Worm (Caenorhabditis elegans) whole organism, young adult: Measurements from ENCODE around the gene T19B10.2.

Source experiments
- B0261.1 ChIP-seq: sonication (generic microtip); optimal IDR thresholded peaks from 2 replicates; lab custom pipeline; 2016; ENCODE audit warnings: mild to moderate bottlenecking, missing genetic modification characterization, moderate library complexity, missing compliant biosample characterization
- D2030.7 ChIP-seq: fragments of 200-800 bp; sonication (Bioruptor generic); IDR thresholded peaks from 2 replicates; pipeline ENCODE4 v1.3.6; 2022; ENCODE audit warnings: missing genetic modification reagents, missing genetic modification characterization, missing compliant biosample characterization
- F33H1.4 ChIP-seq: fragments of 200-800 bp; sonication (Bioruptor generic); IDR thresholded peaks from 2 replicates; pipeline ENCODE4 v1.3.6; 2022; ENCODE audit warnings: missing genetic modification reagents, missing genetic modification characterization, missing compliant biosample characterization
- F49E8.2 ChIP-seq: sonication (generic microtip); optimal IDR thresholded peaks from 3 replicates; lab custom pipeline; 2017; ENCODE audit warnings: missing genetic modification characterization, mild to moderate bottlenecking, missing compliant biosample characterization, antibody characterized with exemption, moderate library complexity; ENCODE audit not compliant: insufficient read depth
- T07F8.4 ChIP-seq: sonication (generic microtip); optimal IDR thresholded peaks from 2 replicates; lab custom pipeline; 2016; ENCODE audit warnings: mild to moderate bottlenecking, missing genetic modification characterization, moderate library complexity, missing compliant biosample characterization
- Y53G8AR.9 ChIP-seq: fragments of 200-800 bp; sonication (Bioruptor generic); conservative IDR thresholded peaks from 2 replicates; pipeline ENCODE4 v1.3.6; 2022; ENCODE audit warnings: missing genetic modification reagents, missing genetic modification characterization, missing compliant biosample characterization
- Y56A3A.18 ChIP-seq: fragments of 200-800 bp; sonication (Bioruptor generic); IDR thresholded peaks from 2 replicates; pipeline ENCODE4 v1.3.6; 2022; ENCODE audit warnings: missing genetic modification reagents, missing genetic modification characterization, missing compliant biosample characterization
- ZK185.1 ChIP-seq: sonication (generic microtip); optimal IDR thresholded peaks from 2 replicates; lab custom pipeline; 2016; ENCODE audit warnings: mild to moderate bottlenecking, missing genetic modification characterization, missing compliant biosample characterization; ENCODE audit not compliant: poor library complexity, severe bottlenecking
- aptf-2 ChIP-seq: fragments of 200-800 bp; sonication (Bioruptor generic); conservative IDR thresholded peaks from 2 replicates; pipeline ENCODE4 v1.3.6; 2022; ENCODE audit warnings: missing genetic modification reagents, missing genetic modification characterization, missing compliant biosample characterization
- attf-6 ChIP-seq: fragments of 200-800 bp; sonication (Bioruptor generic); IDR thresholded peaks from 2 replicates; pipeline ENCODE4 v1.3.6; 2022; ENCODE audit warnings: missing genetic modification reagents, missing genetic modification characterization, missing compliant biosample characterization
- ceh-100 ChIP-seq: fragments of 200-800 bp; sonication (Bioruptor generic); IDR thresholded peaks from 2 replicates; pipeline ENCODE4 v1.3.6; 2022; ENCODE audit warnings: missing genetic modification reagents, missing genetic modification characterization, missing compliant biosample characterization
- ceh-27 ChIP-seq: fragments of 200-800 bp; sonication (Bioruptor generic); optimal IDR thresholded peaks from 2 replicates; lab custom pipeline; 2018; ENCODE audit warnings: mild to moderate bottlenecking, missing genetic modification characterization, moderate library complexity, missing compliant biosample characterization
- ceh-91 ChIP-seq: fragments of 200-800 bp; sonication (Bioruptor generic); IDR thresholded peaks from 2 replicates; pipeline ENCODE4 v1.3.6; 2022; ENCODE audit warnings: missing genetic modification reagents, missing genetic modification characterization, missing compliant biosample characterization
- egl-18 ChIP-seq: fragments of 200-800 bp; sonication (Bioruptor generic); IDR thresholded peaks from 2 replicates; pipeline ENCODE4 v1.3.6; 2022; ENCODE audit warnings: missing genetic modification reagents, missing genetic modification characterization, missing compliant biosample characterization
- egl-44 ChIP-seq: fragments of 200-800 bp; sonication (Bioruptor generic); IDR thresholded peaks from 2 replicates; pipeline ENCODE4 v1.3.6; 2022; ENCODE audit warnings: missing genetic modification reagents, missing genetic modification characterization, missing compliant biosample characterization
- egrh-3 ChIP-seq: fragments of 200-800 bp; sonication (Bioruptor generic); IDR thresholded peaks from 2 replicates; pipeline ENCODE4 v1.3.6; 2022; ENCODE audit warnings: missing genetic modification reagents, missing genetic modification characterization, missing compliant biosample characterization
- ekl-4 ChIP-seq: fragments of 200-800 bp; sonication (Bioruptor generic); IDR thresholded peaks from 2 replicates; pipeline ENCODE4 v1.3.6; 2022; ENCODE audit warnings: missing genetic modification reagents, missing genetic modification characterization, missing compliant biosample characterization
- ets-4 ChIP-seq: fragments of 200-800 bp; sonication (Bioruptor generic); optimal IDR thresholded peaks from 2 replicates; lab custom pipeline; 2018; ENCODE audit warnings: mild to moderate bottlenecking, missing genetic modification characterization, missing compliant biosample characterization
- him-1 ChIP-seq: sonication (generic microtip); optimal IDR thresholded peaks from 2 replicates; lab custom pipeline; 2016; ENCODE audit warnings: missing genotype, missing genetic modification reagents, missing genetic modification characterization, missing compliant biosample characterization
- hmg-1.2 ChIP-seq: fragments of 200-800 bp; sonication (Bioruptor generic); IDR thresholded peaks from 2 replicates; pipeline ENCODE4 v1.3.6; 2022; ENCODE audit warnings: missing genetic modification reagents, missing genetic modification characterization, missing compliant biosample characterization
- hmg-20 ChIP-seq: fragments of 200-800 bp; sonication (Bioruptor generic); IDR thresholded peaks from 2 replicates; pipeline ENCODE4 v1.3.6; 2022; ENCODE audit warnings: missing genetic modification reagents, missing genetic modification characterization, missing compliant biosample characterization
- hrde-1 ChIP-seq: sonication (generic microtip); optimal IDR thresholded peaks from 2 replicates; lab custom pipeline; 2016; ENCODE audit warnings: missing genetic modification characterization, mild to moderate bottlenecking, missing compliant biosample characterization, moderate library complexity, missing genotype, missing genetic modification reagents, borderline replicate concordance
- hsf-1 ChIP-seq: fragments of 200-800 bp; sonication (Bioruptor generic); IDR thresholded peaks from 2 replicates; pipeline ENCODE4 v1.3.6; 2022; ENCODE audit warnings: missing genetic modification reagents, missing genetic modification characterization, missing compliant biosample characterization
- lin-40 ChIP-seq: sonication (generic microtip); optimal IDR thresholded peaks from 2 replicates; lab custom pipeline; 2016; ENCODE audit warnings: missing genetic modification characterization, mild to moderate bottlenecking, missing compliant biosample characterization, missing genotype, missing genetic modification reagents
- lir-1 ChIP-seq: fragments of 200-800 bp; sonication (Bioruptor generic); conservative IDR thresholded peaks from 2 replicates; pipeline ENCODE4 v1.3.6; 2022; ENCODE audit warnings: missing genetic modification reagents, missing genetic modification characterization, missing compliant biosample characterization
- lsl-1 ChIP-seq: fragments of 200-800 bp; sonication (Bioruptor generic); optimal IDR thresholded peaks from 2 replicates; lab custom pipeline; 2018; ENCODE audit warnings: mild to moderate bottlenecking, missing genetic modification characterization, moderate library complexity, missing compliant biosample characterization
- lsy-27 ChIP-seq: sonication (generic microtip); optimal IDR thresholded peaks from 2 replicates; lab custom pipeline; 2017; ENCODE audit warnings: missing genetic modification characterization, mild to moderate bottlenecking, missing compliant biosample characterization, antibody characterized with exemption, missing genotype, borderline replicate concordance; ENCODE audit not compliant: insufficient read depth
- madf-3 ChIP-seq: fragments of 200-800 bp; sonication (Bioruptor generic); IDR thresholded peaks from 2 replicates; pipeline ENCODE4 v1.3.6; 2022; ENCODE audit warnings: missing genetic modification reagents, missing genetic modification characterization, missing compliant biosample characterization
- madf-6 ChIP-seq: fragments of 200-800 bp; sonication (Bioruptor generic); IDR thresholded peaks from 2 replicates; pipeline ENCODE4 v1.3.6; 2022; ENCODE audit warnings: missing genetic modification reagents, missing genetic modification characterization, missing compliant biosample characterization
- madf-8 ChIP-seq: fragments of 200-800 bp; sonication (Bioruptor generic); conservative IDR thresholded peaks from 2 replicates; pipeline ENCODE4 v1.3.6; 2022; ENCODE audit warnings: missing genetic modification reagents, missing genetic modification characterization, missing compliant biosample characterization
- mcd-1 ChIP-seq: fragments of 200-800 bp; sonication (Bioruptor generic); IDR thresholded peaks from 2 replicates; pipeline ENCODE4 v1.3.6; 2022; ENCODE audit warnings: missing genetic modification reagents, missing genetic modification characterization, missing compliant biosample characterization
- nhr-80 ChIP-seq: sonication (generic microtip); optimal IDR thresholded peaks from 2 replicates; lab custom pipeline; 2016; ENCODE audit warnings: missing genetic modification characterization, missing compliant biosample characterization
- pbrm-1 ChIP-seq: fragments of 200-800 bp; sonication (Bioruptor generic); IDR thresholded peaks from 2 replicates; pipeline ENCODE4 v1.3.6; 2022; ENCODE audit warnings: missing genetic modification reagents, missing genetic modification characterization, missing compliant biosample characterization
- rcor-1 ChIP-seq: fragments of 200-800 bp; sonication (Bioruptor generic); IDR thresholded peaks from 2 replicates; pipeline ENCODE4 v1.3.6; 2022; ENCODE audit warnings: missing genetic modification reagents, missing genetic modification characterization, missing compliant biosample characterization
- rec-8 ChIP-seq, 2 experiments: sonication (generic microtip); optimal IDR thresholded peaks; 2 replicates each; lab custom pipeline; 2016; ENCODE audit warnings: mild to moderate bottlenecking in 2 of 2, missing genetic modification characterization in 2 of 2, missing genetic modification reagents in 2 of 2, missing genotype in 2 of 2, missing biosample characterization in 1 of 2, missing compliant biosample characterization in 1 of 2, moderate library complexity in 1 of 2
- snpc-1.1 ChIP-seq: sonication (generic microtip); optimal IDR thresholded peaks from 2 replicates; lab custom pipeline; 2017; ENCODE audit warnings: missing genetic modification characterization, mild to moderate bottlenecking, missing compliant biosample characterization, antibody characterized with exemption, moderate library complexity, missing genotype, missing genetic modification reagents; ENCODE audit not compliant: insufficient read depth
- snpc-1.3 ChIP-seq: sonication (generic microtip); optimal IDR thresholded peaks from 2 replicates; lab custom pipeline; 2017; ENCODE audit warnings: missing genetic modification characterization, mild to moderate bottlenecking, missing compliant biosample characterization, antibody characterized with exemption, moderate library complexity, missing genotype, missing genetic modification reagents; ENCODE audit not compliant: insufficient read depth
- snpc-4 ChIP-seq, 5 experiments: fragments of 150-350 bp in 1 of 5; sonication (generic microtip) in 4 of 5; optimal IDR thresholded peaks; 2 replicates each; lab custom pipeline; 2014 to 2018; ENCODE audit warnings: missing genetic modification characterization in 5 of 5, missing biosample characterization in 3 of 5, antibody characterized with exemption in 2 of 5, mild to moderate bottlenecking in 2 of 5, missing compliant biosample characterization in 2 of 5, missing genotype in 2 of 5, moderate library complexity in 2 of 5, missing genetic modification reagents in 1 of 5
- tbp1 ChIP-seq: fragments of 200-800 bp; sonication (Bioruptor generic); optimal IDR thresholded peaks from 2 replicates; lab custom pipeline; 2018; ENCODE audit warnings: mild to moderate bottlenecking, missing genetic modification characterization, missing compliant biosample characterization
- tlf-1 ChIP-seq: fragments of 200-800 bp; sonication (Bioruptor generic); optimal IDR thresholded peaks from 2 replicates; lab custom pipeline; 2018; ENCODE audit warnings: mild to moderate bottlenecking, missing genetic modification characterization, missing compliant biosample characterization
- unc-130 ChIP-seq: sonication (generic microtip); optimal IDR thresholded peaks from 2 replicates; lab custom pipeline; 2016; ENCODE audit warnings: missing genetic modification reagents, missing genetic modification characterization, missing compliant biosample characterization
- xnd-1 ChIP-seq: sonication (generic microtip); optimal IDR thresholded peaks from 2 replicates; lab custom pipeline; 2016; ENCODE audit warnings: missing genotype, missing genetic modification reagents, missing genetic modification characterization, missing compliant biosample characterization
- ztf-18 ChIP-seq: sonication (generic microtip); optimal IDR thresholded peaks from 2 replicates; lab custom pipeline; 2016; ENCODE audit warnings: missing genotype, mild to moderate bottlenecking, missing genetic modification characterization, missing compliant biosample characterization
- ztf-3 ChIP-seq: fragments of 200-800 bp; sonication (Bioruptor generic); optimal IDR thresholded peaks from 2 replicates; lab custom pipeline; 2018; ENCODE audit warnings: mild to moderate bottlenecking, missing genetic modification characterization, missing compliant biosample characterization

The T19B10.2 gene

DNA sequence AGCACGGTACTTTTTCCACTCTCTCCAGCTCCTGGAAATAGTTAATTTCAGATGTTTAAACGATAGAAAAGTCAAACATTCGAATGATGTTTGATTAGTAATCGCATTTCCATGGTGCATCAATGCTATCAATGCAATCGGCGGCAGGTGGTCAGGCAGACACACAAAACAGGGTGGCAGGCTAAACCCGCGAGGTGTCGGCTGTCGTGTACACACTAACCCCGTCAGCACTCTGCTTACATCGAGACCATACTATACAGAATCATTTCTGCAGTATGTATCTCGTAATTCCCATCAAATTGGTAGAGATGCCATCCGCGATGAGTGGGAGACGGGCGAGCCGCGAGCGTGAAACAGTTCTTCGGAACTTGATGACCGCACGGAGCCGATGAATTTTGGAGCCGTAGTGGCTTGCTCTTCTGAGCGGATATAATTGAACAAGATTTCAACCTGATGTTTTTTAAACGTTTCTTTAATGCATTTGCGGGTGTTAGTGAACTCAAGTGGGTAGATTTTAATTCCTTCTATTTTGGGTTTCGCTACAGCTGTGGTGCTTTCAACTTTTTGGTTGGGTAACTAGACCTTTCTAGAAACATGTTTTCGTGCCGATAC is 44.3 kb upstream of the T19B10.2 start:
- TF ChIP-seq mcd-1 (GFP tag; lab: Robert Waterston, UW) (peak; percentile 80), B0261.1 (tag; lab: Kevin White, UChicago) (peak; percentile 38), D2030.7 (GFP tag; lab: Robert Waterston, UW) (peak; percentile 91), Y53G8AR.9 (GFP tag; lab: Robert Waterston, UW) (peak; percentile 76; the same call in 1 of the 2 replicates), ets-4 (GFP tag; lab: Kevin White, UChicago) (peak; percentile 23), unc-130 (GFP tag; lab: Kevin White, UChicago) (peak; percentile 57), Y56A3A.18 (peak; percentile 89), egl-44 (GFP tag; lab: Robert Waterston, UW) (0 out of 2 replicates have a peak, but pooled peaks have one; percentile 49), ztf-18 (peak; percentile 26), lin-40 (peak; percentile 8), F33H1.4 (GFP tag; lab: Robert Waterston, UW) (peak; percentile 30; the same call in 1 of the 2 replicates), F49E8.2 (tag; lab: Kevin White, UChicago) (peak; percentile 89), aptf-2 (peak; percentile 43; the same call in 1 of the 2 replicates), hmg-1.2 (peak; percentile 92), xnd-1 (tag; lab: Kevin White, UChicago) (peak; percentile 10), ceh-91 (GFP tag; lab: Robert Waterston, UW) (peak; percentile 25; the same call in 1 of the 2 replicates), lsl-1 (GFP tag; lab: Kevin White, UChicago) (peak; percentile 67), hsf-1 (GFP tag; lab: Robert Waterston, UW) (peak; percentile 58), snpc-4 (GFP tag; optimal IDR thresholded peaks at IDR 0.05; lab: Kevin White, UChicago) (peak; percentile 96), snpc-4 (tag; optimal IDR thresholded peaks at IDR 0.05; lab: Kevin White, UChicago) (peak; percentile 97 to 99 (median 98)), egrh-3 (GFP tag; lab: Robert Waterston, UW) (0 out of 2 replicates have a peak, but pooled peaks have one; percentile 6), ekl-4 (GFP tag; lab: Robert Waterston, UW) (peak; percentile 69; the same call in 1 of the 2 replicates), snpc-1.3 (tag; lab: Kevin White, UChicago) (peak; percentile 94), snpc-1.1 (tag; lab: Kevin White, UChicago) (peak; percentile 95), rcor-1 (GFP tag; lab: Robert Waterston, UW) (peak; percentile 92), egl-18 (GFP tag; lab: Robert Waterston, UW) (0 out of 2 replicates have a peak, but pooled peaks have one; percentile 55), madf-8 (GFP tag; lab: Robert Waterston, UW) (peak; percentile 35; the same call in 1 of the 2 replicates), T07F8.4 (peak; percentile 15), ztf-3 (GFP tag; lab: Kevin White, UChicago) (peak; percentile 7), ceh-27 (peak; percentile 19), madf-3 (GFP tag; lab: Robert Waterston, UW) (0 out of 2 replicates have a peak, but pooled peaks have one; percentile 40), ceh-100 (GFP tag; lab: Robert Waterston, UW) (peak; percentile 65), lsy-27 (tag; lab: Kevin White, UChicago) (peak; percentile 87), tlf-1 (GFP tag; lab: Kevin White, UChicago) (peak; percentile 38), rec-8 (tag; optimal IDR thresholded peaks at IDR 0.05; lab: Kevin White, UChicago) (peak in 1 of 2 experiments; percentile 31), pbrm-1 (GFP tag; lab: Robert Waterston, UW) (peak; percentile 98), him-1 (peak; percentile 85), madf-6 (peak; percentile 87), lir-1 (GFP tag; lab: Robert Waterston, UW) (peak; percentile 46; the same call in 1 of the 2 replicates), nhr-80 (tag; lab: Kevin White, UChicago) (peak; percentile 63), ZK185.1 (tag; lab: Kevin White, UChicago) (peak; percentile 43), hrde-1 (tag; lab: Kevin White, UChicago) (peak; percentile 17), tbp1 (GFP tag; lab: Kevin White, UChicago) (peak; percentile 79), attf-6 (peak; percentile 92), hmg-20 (GFP tag; lab: Robert Waterston, UW) (peak; percentile 59)
